Fruit fly (Drosophila melanogaster) Kc167 (cell line): ENCODE data around the gene mRpL30.

Source experiments
- Myc ChIP-seq: fragments of >200 bp; optimal IDR thresholded peaks from 2 replicates; lab custom pipeline; 2017; ENCODE audit warnings: missing external identifiers
- Sin3A ChIP-seq: fragments of >200 bp; optimal IDR thresholded peaks from 2 replicates; lab custom pipeline; 2018; ENCODE audit warnings: missing external identifiers
- h ChIP-seq: fragments of >200 bp; optimal IDR thresholded peaks from 3 replicates; lab custom pipeline; 2018; ENCODE audit warnings: missing external identifiers
- insv ChIP-seq: fragments of >200 bp; optimal IDR thresholded peaks from 3 replicates; lab custom pipeline; 2018; ENCODE audit warnings: missing external identifiers
- psq ChIP-seq: fragments of >200 bp; optimal IDR thresholded peaks from 2 replicates; lab custom pipeline; 2017; ENCODE audit warnings: missing external identifiers
- ttk ChIP-seq: sonication (Bioruptor generic); optimal IDR thresholded peaks from 2 replicates; lab custom pipeline; 2017; ENCODE audit warnings: missing external identifiers

Gene mRpL30

dm6 chrX:4647316-4648046 is at the start of gene mRpL30, which contains the start of gene HLH4C:
Gene mRpL30, plus strand, starts transcription at chrX:4647871.
Gene HLH4C, minus strand, starts transcription at chrX:4647414.
- no peak for TF ChIP-seq ttk (lab: Kevin White, UChicago)
- TF ChIP-seq Sin3A = no peak
- TF ChIP-seq insv (lab: Kevin White, UChicago) = no peak
- no peak for TF ChIP-seq psq (lab: Kevin White, UChicago)
- TF ChIP-seq Myc (lab: Kevin White, UChicago) = no peak
- no peak for TF ChIP-seq h (lab: Kevin White, UChicago)

dm6 chrX:4599897-4600469 is 47.7 kb upstream of the mRpL30 start:
- TF ChIP-seq psq (lab: Kevin White, UChicago) = no peak
- no peak for TF ChIP-seq h (lab: Kevin White, UChicago)
- TF ChIP-seq ttk (lab: Kevin White, UChicago) = no peak
- TF ChIP-seq Sin3A = no peak
- TF ChIP-seq insv (lab: Kevin White, UChicago) = no peak
- no peak for TF ChIP-seq Myc (lab: Kevin White, UChicago)

- no peak for TF ChIP-seq ttk (lab: Kevin White, UChicago)
- no peak for TF ChIP-seq psq (lab: Kevin White, UChicago)
- TF ChIP-seq h (lab: Kevin White, UChicago) = no peak
- TF ChIP-seq Sin3A = no peak
- no peak for TF ChIP-seq insv (lab: Kevin White, UChicago)
- no peak for TF ChIP-seq Myc (lab: Kevin White, UChicago)
Measured at dm6 chrX:4604107-4604506, 43.6 kb upstream of the mRpL30 start.

dm6 chrX:4604553-4604952 is 43.1 kb upstream of the mRpL30 start:
- TF ChIP-seq psq (lab: Kevin White, UChicago) (no peak), h (lab: Kevin White, UChicago) (no peak)

- TF ChIP-seq Myc (lab: Kevin White, UChicago) = no peak
- no peak for TF ChIP-seq Sin3A
- no peak for TF ChIP-seq h (lab: Kevin White, UChicago)
- TF ChIP-seq insv (lab: Kevin White, UChicago) = no peak
- TF ChIP-seq psq (lab: Kevin White, UChicago) = no peak
- TF ChIP-seq ttk (lab: Kevin White, UChicago) = no peak
Measured at dm6 chrX:4605313-4605712, 42.4 kb upstream of the mRpL30 start.

- TF ChIP-seq ttk (lab: Kevin White, UChicago) (no peak), Myc (lab: Kevin White, UChicago) (no peak), h (lab: Kevin White, UChicago) (no peak), psq (lab: Kevin White, UChicago) (no peak), insv (lab: Kevin White, UChicago) (no peak), Sin3A (no peak)
Measured at dm6 chrX:4606447-4606846, 41.2 kb upstream of the mRpL30 start.

- TF ChIP-seq insv (lab: Kevin White, UChicago) (no peak), h (lab: Kevin White, UChicago) (no peak), Sin3A (no peak), psq (lab: Kevin White, UChicago) (no peak), Myc (lab: Kevin White, UChicago) (no peak), ttk (lab: Kevin White, UChicago) (no peak)
Measured at dm6 chrX:4609737-4610136, 37.9 kb upstream of the mRpL30 start.

- TF ChIP-seq insv (lab: Kevin White, UChicago) (no peak), Sin3A (no peak), ttk (lab: Kevin White, UChicago) (no peak), h (lab: Kevin White, UChicago) (no peak), Myc (lab: Kevin White, UChicago) (no peak), psq (lab: Kevin White, UChicago) (no peak)
Measured at dm6 chrX:4610481-4610880, 37.2 kb upstream of the mRpL30 start.

- TF ChIP-seq ttk (lab: Kevin White, UChicago) (no peak), Myc (lab: Kevin White, UChicago) (no peak), Sin3A (no peak), h (lab: Kevin White, UChicago) (no peak), insv (lab: Kevin White, UChicago) (no peak), psq (lab: Kevin White, UChicago) (no peak)
Measured at dm6 chrX:4612454-4612853, 35.2 kb upstream of the mRpL30 start.

- TF ChIP-seq psq (lab: Kevin White, UChicago) (no peak), insv (lab: Kevin White, UChicago) (no peak), Myc (lab: Kevin White, UChicago) (no peak), ttk (lab: Kevin White, UChicago) (no peak), h (lab: Kevin White, UChicago) (no peak), Sin3A (no peak)
Measured at dm6 chrX:4613613-4614012, 34.1 kb upstream of the mRpL30 start.

dm6 chrX:4614325-4614724 is 33.3 kb upstream of the mRpL30 start:
- no peak for TF ChIP-seq Myc (lab: Kevin White, UChicago)
- no peak for TF ChIP-seq insv (lab: Kevin White, UChicago)

dm6 chrX:4614945-4615344 is 32.7 kb upstream of the mRpL30 start:
- TF ChIP-seq insv (lab: Kevin White, UChicago) = no peak
- TF ChIP-seq ttk (lab: Kevin White, UChicago) = no peak
- TF ChIP-seq Sin3A = no peak
- TF ChIP-seq Myc (lab: Kevin White, UChicago) = no peak
- TF ChIP-seq h (lab: Kevin White, UChicago) = no peak
- no peak for TF ChIP-seq psq (lab: Kevin White, UChicago)
